Fruit fly (Drosophila melanogaster) whole organism, prepupa: ENCODE measurements around the gene UQCR-C2.

ENCODE experiments used
- CG10631 ChIP-seq: fragments of 200-800 bp; sonication (Bioruptor generic); optimal IDR thresholded peaks from 2 replicates; lab custom pipeline; 2016; ENCODE audit warnings: missing biosample characterization, missing genetic modification characterization
- CG10669 ChIP-seq: fragments of 200-800 bp; sonication (Bioruptor generic); optimal IDR thresholded peaks from 3 replicates; lab custom pipeline; 2018; ENCODE audit warnings: missing biosample characterization, mild to moderate bottlenecking, missing genetic modification characterization, moderate library complexity
- CG11294 ChIP-seq: fragments of 200-800 bp; sonication (Bioruptor generic); IDR thresholded peaks from 2 replicates; pipeline ENCODE4 v1.3.6; 2022; ENCODE audit warnings: missing biosample characterization, missing genetic modification characterization
- CG11762 ChIP-seq: fragments of 200-800 bp; sonication (Bioruptor generic); optimal IDR thresholded peaks from 3 replicates; lab custom pipeline; 2016; ENCODE audit warnings: missing biosample characterization, missing genetic modification characterization; ENCODE audit not compliant: insufficient read depth
- CG11902 ChIP-seq: fragments of 200-800 bp; sonication (Bioruptor generic); optimal IDR thresholded peaks from 3 replicates; lab custom pipeline; 2016; ENCODE audit warnings: missing biosample characterization, missing genetic modification characterization
- CG1621 ChIP-seq: fragments of 200-800 bp; sonication (Bioruptor generic); optimal IDR thresholded peaks from 3 replicates; lab custom pipeline; 2018; ENCODE audit warnings: missing biosample characterization, mild to moderate bottlenecking, missing genetic modification characterization
- CG32006 ChIP-seq: fragments of 200-800 bp; sonication (Bioruptor generic); optimal IDR thresholded peaks from 3 replicates; lab custom pipeline; 2017; ENCODE audit warnings: missing biosample characterization, mild to moderate bottlenecking, missing genetic modification characterization
- CG6163 ChIP-seq: fragments of 200-800 bp; sonication (Bioruptor generic); IDR thresholded peaks from 3 replicates; pipeline ENCODE4 v1.3.6; 2022; ENCODE audit warnings: missing biosample characterization, missing genetic modification characterization
- CG6276 ChIP-seq: fragments of 200-800 bp; sonication (Bioruptor generic); optimal IDR thresholded peaks from 2 replicates; lab custom pipeline; 2017; ENCODE audit warnings: missing biosample characterization, mild to moderate bottlenecking, missing genetic modification characterization
- CG6792 ChIP-seq: fragments of 200-800 bp; sonication (Bioruptor generic); optimal IDR thresholded peaks from 3 replicates; lab custom pipeline; 2016; ENCODE audit warnings: missing biosample characterization, missing genetic modification characterization
- CG6854 ChIP-seq: fragments of 200-800 bp; sonication (Bioruptor generic); optimal IDR thresholded peaks from 2 replicates; lab custom pipeline; 2017; ENCODE audit warnings: missing biosample characterization, mild to moderate bottlenecking, missing genetic modification characterization
- CG8319 ChIP-seq: fragments of 200-800 bp; sonication (Bioruptor generic); optimal IDR thresholded peaks from 3 replicates; lab custom pipeline; 2016; ENCODE audit warnings: missing biosample characterization, missing genetic modification characterization
- CG8632 ChIP-seq: fragments of 200-800 bp; sonication (Bioruptor generic); optimal IDR thresholded peaks from 3 replicates; lab custom pipeline; 2016; ENCODE audit warnings: missing biosample characterization, missing genetic modification characterization
- CG9139 ChIP-seq: fragments of 200-800 bp; sonication (Bioruptor generic); optimal IDR thresholded peaks from 3 replicates; lab custom pipeline; 2017; ENCODE audit warnings: missing biosample characterization, mild to moderate bottlenecking, missing genetic modification characterization
- Eip75B ChIP-seq: fragments of 200-800 bp; sonication (Bioruptor generic); optimal IDR thresholded peaks from 3 replicates; lab custom pipeline; 2016; ENCODE audit warnings: missing biosample characterization, missing genetic modification characterization
- Eip78C ChIP-seq: fragments of 200-800 bp; sonication (Bioruptor generic); peaks from one replicate; lab custom pipeline; 2016; ENCODE audit warnings: missing biosample characterization, missing genetic modification characterization
- Eip93F ChIP-seq: fragments of 200-800 bp; sonication (Bioruptor generic); optimal IDR thresholded peaks from 2 replicates; lab custom pipeline; 2016; ENCODE audit warnings: missing biosample characterization, mild to moderate bottlenecking, missing genetic modification characterization
- Ets96B ChIP-seq: fragments of 200-800 bp; optimal IDR thresholded peaks from 2 replicates; lab custom pipeline; 2019; ENCODE audit warnings: missing biosample characterization, mild to moderate bottlenecking, missing genetic modification characterization, moderate library complexity
- Gug ChIP-seq: fragments of 200-800 bp; sonication (Bioruptor generic); IDR thresholded peaks from 2 replicates; pipeline ENCODE4 v1.3.6; 2022; ENCODE audit warnings: missing biosample characterization, missing genetic modification characterization
- Hr38 ChIP-seq: sonication (Bioruptor generic); optimal IDR thresholded peaks from 2 replicates; lab custom pipeline; 2016; ENCODE audit warnings: missing biosample characterization, missing genetic modification characterization
- Hr39 ChIP-seq: fragments of 200-800 bp; sonication (Bioruptor generic); optimal IDR thresholded peaks from 2 replicates; lab custom pipeline; 2016; ENCODE audit warnings: missing biosample characterization, missing genetic modification characterization
- Met ChIP-seq: fragments of 200-800 bp; sonication (Bioruptor generic); optimal IDR thresholded peaks from 3 replicates; lab custom pipeline; 2016; ENCODE audit warnings: missing biosample characterization, missing genetic modification characterization
- Sox14 ChIP-seq: fragments of 200-800 bp; sonication (Bioruptor generic); optimal IDR thresholded peaks from 3 replicates; lab custom pipeline; 2016; ENCODE audit warnings: missing biosample characterization, missing genetic modification characterization
- Sox15 ChIP-seq: fragments of 200-800 bp; sonication (Bioruptor generic); optimal IDR thresholded peaks from 3 replicates; lab custom pipeline; 2016; ENCODE audit warnings: missing biosample characterization, missing genetic modification characterization
- achi ChIP-seq: fragments of 200-800 bp; sonication (Bioruptor generic); optimal IDR thresholded peaks from 3 replicates; lab custom pipeline; 2016; ENCODE audit warnings: missing biosample characterization, missing genetic modification characterization
- acj6 ChIP-seq: fragments of 200-800 bp; sonication (Bioruptor generic); optimal IDR thresholded peaks from 3 replicates; lab custom pipeline; 2016; ENCODE audit warnings: missing biosample characterization, missing genetic modification characterization
- cyc ChIP-seq: fragments of 200-800 bp; sonication (Bioruptor generic); optimal IDR thresholded peaks from 3 replicates; lab custom pipeline; 2016; ENCODE audit warnings: missing biosample characterization, missing genetic modification characterization
- dac ChIP-seq: fragments of 200-800 bp; sonication (Bioruptor generic); optimal IDR thresholded peaks from 2 replicates; lab custom pipeline; 2017; ENCODE audit warnings: missing biosample characterization, mild to moderate bottlenecking, missing genetic modification characterization
- dsx ChIP-seq: fragments of 200-800 bp; optimal IDR thresholded peaks from 3 replicates; lab custom pipeline; 2019; ENCODE audit warnings: missing biosample characterization, mild to moderate bottlenecking, missing genetic modification characterization, moderate library complexity; ENCODE audit not compliant: poor library complexity, severe bottlenecking
- eg ChIP-seq: fragments of 200-800 bp; sonication (Bioruptor generic); IDR thresholded peaks from 3 replicates; pipeline ENCODE4 v1.3.6; 2022; ENCODE audit warnings: missing biosample characterization, missing genetic modification characterization
- fd59A ChIP-seq: fragments of 200-800 bp; sonication (Bioruptor generic); optimal IDR thresholded peaks from 2 replicates; lab custom pipeline; 2017; ENCODE audit warnings: missing biosample characterization, mild to moderate bottlenecking, missing genetic modification characterization, missing genetic modification reagents
- fd85E ChIP-seq: fragments of 200-800 bp; sonication (Bioruptor generic); optimal IDR thresholded peaks from 3 replicates; lab custom pipeline; 2016; ENCODE audit warnings: missing biosample characterization, missing genetic modification characterization
- lz ChIP-seq: fragments of 200-800 bp; sonication (Bioruptor generic); optimal IDR thresholded peaks from 3 replicates; lab custom pipeline; 2016; ENCODE audit warnings: missing biosample characterization, missing genetic modification characterization
- pdm3 ChIP-seq: fragments of 200-800 bp; sonication (Bioruptor generic); optimal IDR thresholded peaks from 3 replicates; lab custom pipeline; 2016; ENCODE audit warnings: missing biosample characterization, missing genetic modification characterization
- spab ChIP-seq: fragments of 200-800 bp; sonication (Bioruptor generic); optimal IDR thresholded peaks from 2 replicates; lab custom pipeline; 2017; ENCODE audit warnings: missing biosample characterization, mild to moderate bottlenecking, missing genetic modification characterization, missing genetic modification reagents
- topi ChIP-seq: fragments of 200-800 bp; sonication (Bioruptor generic); optimal IDR thresholded peaks from 3 replicates; lab custom pipeline; 2016; ENCODE audit warnings: missing biosample characterization, missing genetic modification characterization
- vri ChIP-seq: fragments of 200-800 bp; sonication (Bioruptor generic); optimal IDR thresholded peaks from 3 replicates; lab custom pipeline; 2016; ENCODE audit warnings: missing biosample characterization, mild to moderate bottlenecking, missing genetic modification characterization

UQCR-C2 gene

DNA sequence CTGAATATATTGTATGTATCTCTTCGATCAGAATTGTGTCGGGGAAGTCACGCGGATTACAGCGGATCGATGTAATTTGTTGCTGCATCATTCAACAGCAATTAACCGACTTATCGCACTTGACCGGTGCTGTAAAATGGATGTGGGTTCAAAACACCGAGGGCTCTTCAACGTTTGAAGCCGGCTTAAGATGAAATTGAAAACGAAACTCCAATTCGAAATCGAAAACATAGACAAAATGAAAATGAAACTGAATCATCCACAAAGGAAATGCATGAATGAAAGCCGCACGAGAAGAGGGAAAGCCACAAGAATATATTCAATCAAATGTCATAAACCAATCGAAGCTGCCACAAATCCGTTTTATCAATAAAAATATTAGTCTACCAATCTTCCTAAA lies 37.8 kb upstream of the UQCR-C2 start:
- TF ChIP-seq CG8632 (GFP tag; lab: Kevin White, UChicago) (no peak), Hr38 (GFP tag; lab: Kevin White, UChicago) (no peak), eg (GFP tag; lab: Robert Waterston, UW) (no peak), fd85E (no peak), CG6792 (no peak), Eip93F (GFP tag; lab: Kevin White, UChicago) (no peak)

DNA sequence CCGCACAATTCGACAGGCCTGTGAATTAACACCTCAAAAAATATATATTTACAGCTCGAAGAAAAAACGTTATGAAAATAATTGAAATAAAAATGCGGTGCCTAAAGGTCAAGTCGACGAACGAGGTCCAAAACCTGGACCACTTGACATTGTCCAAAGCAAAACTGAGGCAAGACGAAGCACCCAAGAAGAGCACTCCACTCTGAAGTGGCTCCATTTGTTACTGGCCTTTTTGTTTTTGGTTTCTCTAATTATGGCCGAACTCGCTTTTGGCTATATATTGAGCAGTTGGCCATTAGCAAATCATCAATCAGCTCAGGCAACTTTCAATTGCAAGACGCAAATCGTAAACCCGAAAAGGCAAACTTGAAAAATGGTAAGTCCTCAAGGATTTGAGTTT lies 27.4 kb upstream of the UQCR-C2 start, which contains the start of gene CG4229:
Gene CG4229 (plus strand): TSS at position 301 of the 400 bp plus-strand sequence.
- TF ChIP-seq Eip78C = no peak
- no peak for TF ChIP-seq CG1621
- TF ChIP-seq CG8319 = no peak
- no peak for TF ChIP-seq fd85E
- TF ChIP-seq Ets96B (tag; lab: Kevin White, UChicago) = no peak
- TF ChIP-seq CG32006 = no peak
- TF ChIP-seq achi (GFP tag; lab: Kevin White, UChicago) = no peak
- no peak for TF ChIP-seq Sox15 (GFP tag; lab: Kevin White, UChicago)
- TF ChIP-seq vri = no peak

DNA sequence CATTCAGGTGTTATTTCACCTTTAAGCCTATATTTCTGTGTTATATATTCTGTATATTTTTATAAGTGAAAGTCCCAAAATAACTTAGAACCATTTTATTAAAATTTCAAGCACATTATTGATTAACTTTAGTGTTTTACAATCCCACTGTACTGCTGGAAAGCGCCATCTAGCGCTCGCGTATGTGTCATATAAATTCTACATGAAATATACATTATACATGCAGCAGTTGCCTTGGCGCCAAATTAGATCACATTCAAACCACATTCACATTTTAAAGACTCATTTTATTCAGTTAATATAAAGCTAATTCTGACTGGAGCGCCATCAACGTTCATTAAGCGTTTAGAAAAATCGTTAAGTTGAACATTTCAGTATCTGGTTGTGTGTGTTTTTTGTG lies 20.6 kb upstream of the UQCR-C2 start:
- no peak for TF ChIP-seq pdm3 (GFP tag; lab: Kevin White, UChicago)
- no peak for TF ChIP-seq topi (GFP tag; lab: Kevin White, UChicago)
- no peak for TF ChIP-seq Hr39
- TF ChIP-seq CG11294 = no peak
- no peak for TF ChIP-seq fd59A (GFP tag; lab: Kevin White, UChicago)
- TF ChIP-seq CG6163 = no peak
- no peak for TF ChIP-seq CG10669
- no peak for TF ChIP-seq CG32006
- TF ChIP-seq Sox14 (GFP tag; lab: Kevin White, UChicago) = no peak
- no peak for TF ChIP-seq CG11762 (GFP tag; lab: Kevin White, UChicago)

DNA sequence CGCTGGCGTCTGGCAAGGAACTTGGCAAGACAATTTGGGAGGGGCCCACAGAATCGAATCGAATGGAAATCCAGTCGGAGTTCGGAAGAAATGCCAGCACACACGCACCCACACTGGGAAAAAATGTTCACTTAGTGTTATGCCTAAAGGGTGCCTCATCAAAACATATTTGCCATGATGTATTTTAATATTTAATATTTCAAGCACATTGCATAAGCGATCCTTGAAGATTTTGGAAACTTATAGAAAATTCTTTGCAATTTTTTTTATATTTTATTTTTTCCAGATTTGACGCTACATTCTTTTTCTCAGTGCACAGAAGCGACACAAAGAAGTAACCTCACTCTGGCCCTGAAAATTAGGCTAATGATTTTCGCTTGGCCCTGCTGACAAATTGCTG lies 17.8 kb upstream of the UQCR-C2 start:
- no peak for TF ChIP-seq Ets96B (tag; lab: Kevin White, UChicago)

DNA sequence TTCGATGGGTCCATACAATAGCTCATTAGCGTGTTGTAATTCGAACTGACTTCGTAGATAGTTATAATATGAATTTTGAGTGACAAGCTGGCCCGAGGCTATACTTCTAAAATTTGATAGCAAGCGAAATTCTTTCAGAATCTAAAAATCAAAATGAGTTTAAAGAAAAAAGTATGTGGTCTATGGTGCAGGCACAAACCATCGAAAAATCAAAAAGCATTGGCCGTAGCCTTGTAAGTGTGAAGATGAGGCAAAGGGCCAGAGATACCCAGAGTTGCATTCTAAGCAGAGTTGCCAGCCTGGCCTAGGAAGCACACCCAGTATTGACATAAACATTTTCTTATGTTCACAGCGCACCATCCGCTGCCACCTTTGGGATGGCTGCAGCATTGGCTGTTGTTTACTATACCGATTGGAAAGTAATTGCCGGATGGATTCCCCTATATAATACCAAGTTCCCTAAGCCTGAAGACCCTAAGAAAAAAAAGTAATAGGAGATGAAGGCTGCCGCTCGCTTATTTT lies 17.2 kb upstream of the UQCR-C2 start, which contains the start of gene UQCR-6.4L:
Gene UQCR-6.4L (plus strand): TSS at position 51 of the 522 bp plus-strand sequence.
- TF ChIP-seq Gug (GFP tag; lab: Robert Waterston, UW) = no peak
- no peak for TF ChIP-seq cyc (GFP tag; lab: Kevin White, UChicago)
- no peak for TF ChIP-seq Eip75B (GFP tag; lab: Kevin White, UChicago)
- no peak for TF ChIP-seq CG6854 (GFP tag; lab: Kevin White, UChicago)
- TF ChIP-seq acj6 (GFP tag; lab: Kevin White, UChicago) = no peak
- no peak for TF ChIP-seq lz (GFP tag; lab: Kevin White, UChicago)
- TF ChIP-seq CG10631 (GFP tag; lab: Kevin White, UChicago) = no peak
- TF ChIP-seq spab (GFP tag; lab: Kevin White, UChicago) = no peak
- no peak for TF ChIP-seq CG11762 (GFP tag; lab: Kevin White, UChicago)
- no peak for TF ChIP-seq CG9139
- no peak for TF ChIP-seq dsx (GFP tag; lab: Kevin White, UChicago)
- TF ChIP-seq CG6792 = no peak
- no peak for TF ChIP-seq CG6276
- TF ChIP-seq dac (GFP tag; lab: Kevin White, UChicago) = no peak
- no peak for TF ChIP-seq Ets96B (tag; lab: Kevin White, UChicago)
- no peak for TF ChIP-seq Met (GFP tag; lab: Kevin White, UChicago)
- no peak for TF ChIP-seq Eip93F (GFP tag; lab: Kevin White, UChicago)
- no peak for TF ChIP-seq achi (GFP tag; lab: Kevin White, UChicago)
- TF ChIP-seq CG11902 = no peak
- TF ChIP-seq, all 60 proteins: peak for 0
